Worm (Caenorhabditis elegans): ENCODE results near the gene R07B1.7.

R07B1.7 gene

ce11 chrX:9868820-9869219 is at the start of gene R07B1.7:
Gene R07B1.7 (plus strand): TSS chrX:9869120.
- TF ChIP-seq elt-3 (tag; optimal IDR thresholded peaks at IDR 0.05) (no peak), tbx-2 (tag; optimal IDR thresholded peaks at IDR 0.05) (no peak), nhr-28 (tag; optimal IDR thresholded peaks at IDR 0.05) (no peak), ceh-82 (tag; optimal IDR thresholded peaks at IDR 0.05) (no peak), jun-1 (tag; optimal IDR thresholded peaks at IDR 0.05) (no peak), unc-62 (GFP tag; optimal IDR thresholded peaks at IDR 0.05) (no peak), zag-1 (tag; optimal IDR thresholded peaks at IDR 0.05) (no peak)

ce11 chrX:9822173-9822572 is 46.7 kb upstream of the R07B1.7 start, which contains the start of gene dpy-22:
Gene dpy-22 (minus strand): TSS chrX:9822273.
- no peak for TF ChIP-seq unc-62 (GFP tag; optimal IDR thresholded peaks at IDR 0.05)
- no peak for TF ChIP-seq hmg-11 (tag; optimal IDR thresholded peaks at IDR 0.05)
- TF ChIP-seq daf-12 (tag; optimal IDR thresholded peaks at IDR 0.05): no peak
- TF ChIP-seq R02D3.7 (tag; optimal IDR thresholded peaks at IDR 0.05): no peak
- no peak for TF ChIP-seq nhr-11 (tag; optimal IDR thresholded peaks at IDR 0.05)
- no peak for TF ChIP-seq nhr-25 (tag; optimal IDR thresholded peaks at IDR 0.05)
- TF ChIP-seq nhr-76 (tag; optimal IDR thresholded peaks at IDR 0.05): no peak
- no peak for TF ChIP-seq pqm-1 (tag; optimal IDR thresholded peaks at IDR 0.05)
- TF ChIP-seq fkh-10 (GFP tag; optimal IDR thresholded peaks at IDR 0.05): no peak
- no peak for TF ChIP-seq lin-39 (tag; optimal IDR thresholded peaks at IDR 0.05)
- no peak for TF ChIP-seq aly-2 (tag; optimal IDR thresholded peaks at IDR 0.05)
- TF ChIP-seq elt-1 (tag; optimal IDR thresholded peaks at IDR 0.05): no peak
- TF ChIP-seq elt-2 (tag; optimal IDR thresholded peaks at IDR 0.05): no peak
- TF ChIP-seq nfya-1 (tag; optimal IDR thresholded peaks at IDR 0.05; ENCODE audit: insufficient read depth): no peak
- no peak for TF ChIP-seq eor-1 (tag; optimal IDR thresholded peaks at IDR 0.05)

ce11 chrX:9822606-9823264 is 46.2 kb upstream of the R07B1.7 start:
- peak; percentile 95 for TF ChIP-seq skn-1 (tag; optimal IDR thresholded peaks at IDR 0.05)
- no peak for TF ChIP-seq nhr-67 (tag; optimal IDR thresholded peaks at IDR 0.05)
- no peak for TF ChIP-seq elt-1 (tag; optimal IDR thresholded peaks at IDR 0.05)
- peak; percentile 70 for TF ChIP-seq nfya-1 (tag; optimal IDR thresholded peaks at IDR 0.05; ENCODE audit: insufficient read depth)
- peak; percentile 50 for TF ChIP-seq nhr-23 (tag; optimal IDR thresholded peaks at IDR 0.05)
- peak; percentile 77 for TF ChIP-seq jun-1 (tag; optimal IDR thresholded peaks at IDR 0.05)
- TF ChIP-seq elt-2 (tag; optimal IDR thresholded peaks at IDR 0.05): peak; percentile 69
- peak; percentile 90 for TF ChIP-seq hmg-11 (tag; optimal IDR thresholded peaks at IDR 0.05)
- TF ChIP-seq nhr-25 (tag; optimal IDR thresholded peaks at IDR 0.05): peak; percentile 70
- peak; percentile 73 for TF ChIP-seq egl-5 (tag; optimal IDR thresholded peaks at IDR 0.05)
- TF ChIP-seq unc-62 (GFP tag; optimal IDR thresholded peaks at IDR 0.05): no peak
- TF ChIP-seq egl-27 (tag; optimal IDR thresholded peaks at IDR 0.05): no peak
- TF ChIP-seq lin-15B (tag; optimal IDR thresholded peaks at IDR 0.05): no peak
- TF ChIP-seq pha-4 (tag; optimal IDR thresholded peaks at IDR 0.05): no peak
- TF ChIP-seq mml-1 (tag; optimal IDR thresholded peaks at IDR 0.05): no peak
- peak; percentile 60 for TF ChIP-seq ceh-28 (tag; optimal IDR thresholded peaks at IDR 0.05)
- peak; percentile 55 for TF ChIP-seq pqm-1 (tag; optimal IDR thresholded peaks at IDR 0.05)
- no peak for TF ChIP-seq daf-12 (tag; optimal IDR thresholded peaks at IDR 0.05)
- no peak for TF ChIP-seq nhr-77 (tag; optimal IDR thresholded peaks at IDR 0.05)
- no peak for TF ChIP-seq mdl-1 (tag; optimal IDR thresholded peaks at IDR 0.05)
- TF ChIP-seq ceh-9 (tag; optimal IDR thresholded peaks at IDR 0.05): no peak
- TF ChIP-seq lin-39 (tag; optimal IDR thresholded peaks at IDR 0.05): peak; percentile 52
- TF ChIP-seq snpc-4 (tag; optimal IDR thresholded peaks at IDR 0.05): no peak

ce11 chrX:9831215-9831614 is 37.7 kb upstream of the R07B1.7 start, which contains the start of gene rrc-1:
Gene rrc-1 (minus strand): TSS chrX:9831288.
- TF ChIP-seq nhr-77 (tag; optimal IDR thresholded peaks at IDR 0.05) (no peak), lsy-12 (tag; optimal IDR thresholded peaks at IDR 0.05) (no peak)

ce11 chrX:9832370-9832769 is 36.5 kb upstream of the R07B1.7 start:
- TF ChIP-seq elt-3 (tag; optimal IDR thresholded peaks at IDR 0.05): no peak
- TF ChIP-seq nhr-11 (tag; optimal IDR thresholded peaks at IDR 0.05): no peak
- TF ChIP-seq nfya-1 (tag; optimal IDR thresholded peaks at IDR 0.05; ENCODE audit: insufficient read depth): peak; percentile 32
- TF ChIP-seq ztf-11 (tag; optimal IDR thresholded peaks at IDR 0.05): no peak
